Worm (Caenorhabditis elegans) whole organism, late embryonic: Measurements from ENCODE around the gene klo-1.
A peak's percentile ranks its signal among the peaks of the same experiment; 100 is the strongest.

ENCODE experiments used
- C38D4.7 ChIP-seq: fragments of 200-800 bp; sonication (Bioruptor generic); optimal IDR thresholded peaks from 2 replicates; lab custom pipeline; 2018; ENCODE audit warnings: mild to moderate bottlenecking, missing genetic modification characterization, moderate library complexity, missing compliant biosample characterization
- K02D7.2 ChIP-seq: sonication (generic microtip); optimal IDR thresholded peaks from 2 replicates; lab custom pipeline; 2017; ENCODE audit warnings: mild to moderate bottlenecking, missing genetic modification characterization, missing compliant biosample characterization
- K09A11.1 ChIP-seq: sonication (generic microtip); optimal IDR thresholded peaks from 2 replicates; lab custom pipeline; 2017; ENCODE audit warnings: antibody characterized with exemption, mild to moderate bottlenecking, missing genetic modification characterization, missing compliant biosample characterization; ENCODE audit not compliant: insufficient read depth
- T23F11.4 ChIP-seq: fragments of 200-800 bp; sonication (Bioruptor generic); optimal IDR thresholded peaks from 2 replicates; lab custom pipeline; 2018; ENCODE audit warnings: mild to moderate bottlenecking, missing genetic modification characterization, missing compliant biosample characterization
- Y22D7AL.16 ChIP-seq: sonication (generic microtip); optimal IDR thresholded peaks from 2 replicates; lab custom pipeline; 2016; ENCODE audit warnings: missing genetic modification characterization, missing compliant biosample characterization
- ahr-1 ChIP-seq: sonication (generic microtip); optimal IDR thresholded peaks from 2 replicates; lab custom pipeline; 2016; ENCODE audit warnings: missing genetic modification characterization, missing compliant biosample characterization
- ama-1 ChIP-seq: fragments of 150-350 bp; optimal IDR thresholded peaks from 2 replicates; lab custom pipeline; 2014
- ceh-19 ChIP-seq: fragments of 200-800 bp; sonication (Bioruptor generic); optimal IDR thresholded peaks from 2 replicates; lab custom pipeline; 2018; ENCODE audit warnings: mild to moderate bottlenecking, missing genetic modification characterization, missing compliant biosample characterization
- ceh-2 ChIP-seq: sonication (generic microtip); optimal IDR thresholded peaks from 2 replicates; lab custom pipeline; 2016; ENCODE audit warnings: missing genotype, missing genetic modification characterization, missing compliant biosample characterization
- ceh-22 ChIP-seq: sonication (generic microtip); optimal IDR thresholded peaks from 2 replicates; lab custom pipeline; 2017; ENCODE audit warnings: missing biosample characterization, missing genetic modification characterization
- ceh-30 ChIP-seq: fragments of 150-350 bp; optimal IDR thresholded peaks from 2 replicates; lab custom pipeline; 2014; ENCODE audit warnings: missing biosample characterization, missing genetic modification characterization
- ceh-34 ChIP-seq: sonication (generic microtip); optimal IDR thresholded peaks from 2 replicates; lab custom pipeline; 2016; ENCODE audit warnings: mild to moderate bottlenecking, missing genetic modification characterization, missing compliant biosample characterization
- ceh-45 ChIP-seq: fragments of 200-800 bp; sonication (Bioruptor generic); IDR thresholded peaks from 2 replicates; pipeline ENCODE4 v1.3.6; 2022; ENCODE audit warnings: missing genetic modification reagents, missing genetic modification characterization, missing compliant biosample characterization
- ceh-48 ChIP-seq: sonication (generic microtip); optimal IDR thresholded peaks from 2 replicates; lab custom pipeline; 2016; ENCODE audit warnings: missing genetic modification characterization, inconsistent platforms, missing compliant biosample characterization
- dmd-4 ChIP-seq: sonication (generic microtip); optimal IDR thresholded peaks from 2 replicates; lab custom pipeline; 2016; ENCODE audit warnings: borderline replicate concordance, missing genetic modification characterization, missing compliant biosample characterization
- elt-4 ChIP-seq: sonication (generic microtip); optimal IDR thresholded peaks from 2 replicates; lab custom pipeline; 2016; ENCODE audit warnings: missing genetic modification characterization, missing compliant biosample characterization
- ets-4 ChIP-seq: sonication (generic microtip); optimal IDR thresholded peaks from 2 replicates; lab custom pipeline; 2016; ENCODE audit warnings: missing genetic modification characterization, missing compliant biosample characterization
- eyg-1 ChIP-seq: sonication (generic microtip); optimal IDR thresholded peaks from 2 replicates; lab custom pipeline; 2016; ENCODE audit warnings: missing genotype, missing genetic modification characterization, missing compliant biosample characterization
- fkh-10 ChIP-seq: fragments of 150-350 bp; optimal IDR thresholded peaks from 2 replicates; lab custom pipeline; 2014; ENCODE audit warnings: missing biosample characterization, missing genetic modification reagents, missing genetic modification characterization
- fkh-6 ChIP-seq: sonication (generic microtip); optimal IDR thresholded peaks from 2 replicates; lab custom pipeline; 2016; ENCODE audit warnings: missing genetic modification characterization, missing compliant biosample characterization
- hlh-15 ChIP-seq: sonication (generic microtip); optimal IDR thresholded peaks from 2 replicates; lab custom pipeline; 2016; ENCODE audit warnings: missing genetic modification characterization, missing compliant biosample characterization
- hlh-30 ChIP-seq: sonication (generic microtip); optimal IDR thresholded peaks from 2 replicates; lab custom pipeline; 2017; ENCODE audit warnings: antibody characterized with exemption, missing genetic modification characterization, missing compliant biosample characterization; ENCODE audit not compliant: insufficient read depth
- hlh-6 ChIP-seq: sonication (generic microtip); optimal IDR thresholded peaks from 2 replicates; lab custom pipeline; 2016; ENCODE audit warnings: missing genotype, missing genetic modification characterization, missing compliant biosample characterization
- lin-11 ChIP-seq: fragments of 200-800 bp; sonication (Bioruptor generic); optimal IDR thresholded peaks from 2 replicates; lab custom pipeline; 2018; ENCODE audit warnings: mild to moderate bottlenecking, missing genetic modification characterization, missing compliant biosample characterization
- nfya-1 ChIP-seq: sonication (generic microtip); optimal IDR thresholded peaks from 2 replicates; lab custom pipeline; 2017; ENCODE audit warnings: missing genetic modification characterization, mild to moderate bottlenecking, missing compliant biosample characterization, antibody characterized with exemption, moderate library complexity
- odd-2 ChIP-seq: sonication (generic microtip); optimal IDR thresholded peaks from 2 replicates; lab custom pipeline; 2017; ENCODE audit warnings: antibody characterized with exemption, mild to moderate bottlenecking, missing genetic modification characterization, missing compliant biosample characterization
- pag-3 ChIP-seq: sonication (generic microtip); optimal IDR thresholded peaks from 2 replicates; lab custom pipeline; 2016; ENCODE audit warnings: missing compliant biosample characterization, missing genetic modification characterization, borderline replicate concordance
- pat-9 ChIP-seq: fragments of 200-800 bp; sonication (Bioruptor generic); optimal IDR thresholded peaks from 2 replicates; lab custom pipeline; 2018; ENCODE audit warnings: mild to moderate bottlenecking, missing genetic modification characterization, moderate library complexity, missing compliant biosample characterization
- pha-2 ChIP-seq: sonication (generic microtip); optimal IDR thresholded peaks from 2 replicates; lab custom pipeline; 2017; ENCODE audit warnings: mild to moderate bottlenecking, missing genetic modification characterization, missing compliant biosample characterization
- pha-4 ChIP-seq: fragments of 150-350 bp; optimal IDR thresholded peaks from 2 replicates; lab custom pipeline; 2018; ENCODE audit warnings: missing biosample characterization, missing genetic modification reagents, missing genetic modification characterization
- ref-2 ChIP-seq: sonication (generic microtip); optimal IDR thresholded peaks from 2 replicates; lab custom pipeline; 2016; ENCODE audit warnings: missing genetic modification characterization, missing compliant biosample characterization
- rnt-1 ChIP-seq: sonication (generic microtip); optimal IDR thresholded peaks from 2 replicates; lab custom pipeline; 2016; ENCODE audit warnings: missing genetic modification characterization, missing compliant biosample characterization
- sox-2 ChIP-seq: fragments of 200-800 bp; sonication (Bioruptor generic); IDR thresholded peaks from 2 replicates; pipeline ENCODE4 v1.3.6; 2022; ENCODE audit warnings: missing genetic modification reagents, missing genetic modification characterization, missing compliant biosample characterization
- unc-55 ChIP-seq: sonication (generic microtip); optimal IDR thresholded peaks from 2 replicates; lab custom pipeline; 2017; ENCODE audit warnings: missing biosample characterization, missing genetic modification reagents, missing genetic modification characterization
- unc-86 ChIP-seq: sonication (generic microtip); optimal IDR thresholded peaks from 2 replicates; lab custom pipeline; 2016; ENCODE audit warnings: missing genetic modification characterization, missing compliant biosample characterization
- ztf-16 ChIP-seq: sonication (generic microtip); optimal IDR thresholded peaks from 2 replicates; lab custom pipeline; 2017; ENCODE audit warnings: missing genetic modification characterization, missing compliant biosample characterization

klo-1 gene

DNA sequence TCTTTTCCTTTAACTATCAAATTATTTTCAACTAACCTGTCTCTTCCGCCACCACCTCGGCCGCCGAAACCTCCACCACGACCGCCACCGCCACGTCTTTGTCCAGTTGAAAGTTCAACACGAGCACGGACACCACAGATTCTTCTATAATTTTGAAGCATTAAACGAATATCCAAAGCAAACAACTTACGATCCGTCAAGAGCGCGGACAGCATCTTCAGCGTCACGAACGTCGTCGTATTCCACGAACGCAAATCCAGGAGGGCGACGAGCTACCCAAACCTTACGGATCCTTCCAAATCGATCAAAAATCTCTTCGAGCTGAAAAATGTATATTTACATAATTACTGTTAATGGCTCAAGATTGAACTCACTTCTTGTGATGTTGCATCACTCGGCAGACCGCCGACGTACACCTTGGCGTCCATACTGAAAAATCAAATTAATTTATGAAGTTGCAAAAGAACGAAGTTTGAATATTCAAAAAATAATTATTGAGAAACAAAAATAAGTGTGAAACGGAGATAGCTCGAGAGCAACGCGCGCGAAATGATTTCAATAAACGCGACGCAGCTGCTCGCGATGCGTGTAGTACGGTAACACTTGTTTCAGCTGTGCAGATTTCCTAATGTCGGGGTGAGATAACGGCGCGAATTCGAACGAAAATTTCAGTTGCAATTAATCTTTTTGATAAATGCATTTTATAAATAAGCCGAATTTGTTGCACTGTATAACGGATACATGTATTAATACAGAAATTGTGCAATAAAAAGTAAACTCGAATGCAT, 43.0 kb upstream of the klo-1 start, which contains the start of gene rsp-6 (continued):
- TF ChIP-seq unc-86 (tag; lab: Kevin White, UChicago), result peak; percentile 60
- no peak for TF ChIP-seq dmd-4 (tag; lab: Kevin White, UChicago)
- TF ChIP-seq ceh-2 (tag; lab: Kevin White, UChicago), result no peak
- peak; percentile 9 for TF ChIP-seq ceh-48
- no peak for TF ChIP-seq pat-9
- TF ChIP-seq hlh-15 (tag; lab: Kevin White, UChicago), result no peak
- TF ChIP-seq ztf-16 (tag; lab: Kevin White, UChicago), result no peak
- no peak for TF ChIP-seq T23F11.4 (GFP tag; lab: Kevin White, UChicago)
- TF ChIP-seq ceh-19 (GFP tag; lab: Kevin White, UChicago), result no peak
- no peak for TF ChIP-seq ama-1 (lab: Kevin White, UChicago)
- no peak for TF ChIP-seq pha-2
- TF ChIP-seq ceh-30 (tag; lab: Kevin White, UChicago), result no peak
- TF ChIP-seq ceh-22 (tag; lab: Kevin White, UChicago), result no peak
- TF ChIP-seq K09A11.1 (tag; lab: Kevin White, UChicago), result no peak
- TF ChIP-seq ahr-1, result no peak
- no peak for TF ChIP-seq pha-4 (tag; lab: Kevin White, UChicago)
- no peak for TF ChIP-seq C38D4.7 (GFP tag; lab: Kevin White, UChicago)
- no peak for TF ChIP-seq odd-2
- TF ChIP-seq ceh-45 (GFP tag; lab: Robert Waterston, UW), result no peak
- TF ChIP-seq elt-4 (tag; lab: Kevin White, UChicago), result no peak
- no peak for TF ChIP-seq K02D7.2 (tag; lab: Kevin White, UChicago)
- TF ChIP-seq pag-3 (tag; lab: Kevin White, UChicago), result no peak
- no peak for TF ChIP-seq ets-4 (tag; lab: Kevin White, UChicago)
- no peak for TF ChIP-seq rnt-1
- TF ChIP-seq sox-2 (GFP tag; lab: Robert Waterston, UW), result no peak

ce11 chrIV:7790151-7790691, 42.2 kb upstream of the klo-1 start:
- TF ChIP-seq fkh-6 (tag; lab: Kevin White, UChicago) (no peak), hlh-6 (tag; lab: Kevin White, UChicago) (peak; percentile 10)

ce11 chrIV:7789521-7789949, 41.5 kb upstream of the klo-1 start, which contains the start of gene imp-3:
Gene imp-3 (minus strand): TSS chrIV:7789613.
- TF ChIP-seq lin-11 (tag; lab: Kevin White, UChicago) (peak; percentile 5), ceh-48 (peak; percentile 22), ref-2 (no peak), unc-86 (tag; lab: Kevin White, UChicago) (no peak), hlh-30 (tag; lab: Kevin White, UChicago) (peak; percentile 12), ama-1 (lab: Kevin White, UChicago) (peak; percentile 54), ceh-34 (tag; lab: Kevin White, UChicago) (peak; percentile 1), C38D4.7 (GFP tag; lab: Kevin White, UChicago) (no peak), unc-55 (GFP tag; lab: Kevin White, UChicago) (no peak), eyg-1 (no peak)
- TF ChIP-seq, all 69 proteins: peak for 5

DNA sequence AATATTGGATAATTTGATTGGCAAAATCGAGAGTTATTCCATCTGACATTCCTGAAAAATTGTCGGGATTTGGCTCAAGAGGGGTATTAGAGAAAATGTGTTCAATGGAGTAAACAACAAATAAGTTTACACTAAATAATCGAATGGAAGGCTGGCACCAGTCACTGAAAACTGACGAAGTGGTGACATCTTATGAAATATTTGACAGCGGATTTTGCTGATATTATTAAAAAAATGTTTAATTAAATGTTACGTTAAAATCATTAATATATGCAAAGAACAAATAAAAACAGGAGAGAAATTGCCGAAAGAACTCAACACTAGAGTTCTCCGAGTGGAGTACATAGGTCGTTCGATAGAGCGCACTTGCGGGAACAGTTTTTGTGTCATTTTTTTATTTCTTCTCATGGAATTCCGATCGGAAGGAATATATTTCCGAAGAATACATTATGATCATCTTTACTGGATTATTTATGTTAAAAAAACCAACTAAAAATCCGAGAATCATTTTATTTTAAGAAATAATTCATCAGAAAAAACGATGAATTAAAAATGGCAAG, 37.6 kb upstream of the klo-1 start, which contains the start of gene tag-322:
TSS of gene tag-322 (minus strand) at position 51 of the 560 bp plus-strand sequence.
- TF ChIP-seq nfya-1 (tag; lab: Kevin White, UChicago), result peak; percentile 31
- no peak for TF ChIP-seq fkh-10 (GFP tag; lab: Kevin White, UChicago)
- TF ChIP-seq unc-55 (GFP tag; lab: Kevin White, UChicago), result peak; percentile 1
- TF ChIP-seq Y22D7AL.16 (tag; lab: Kevin White, UChicago), result no peak
- TF ChIP-seq ref-2, result no peak
- no peak for TF ChIP-seq ama-1 (lab: Kevin White, UChicago)
